Fruit fly (Drosophila melanogaster) S2 (cell line): ENCODE data around the gene CG12071.

ENCODE experiments used
- CG8478 ChIP-seq: fragments of >200 bp; optimal IDR thresholded peaks from 2 replicates; lab custom pipeline; 2018
- CTCF ChIP-seq, 2 experiments: fragments of >200 bp; optimal IDR thresholded peaks; 2 replicates each; lab custom pipeline; 2018

DNA sequence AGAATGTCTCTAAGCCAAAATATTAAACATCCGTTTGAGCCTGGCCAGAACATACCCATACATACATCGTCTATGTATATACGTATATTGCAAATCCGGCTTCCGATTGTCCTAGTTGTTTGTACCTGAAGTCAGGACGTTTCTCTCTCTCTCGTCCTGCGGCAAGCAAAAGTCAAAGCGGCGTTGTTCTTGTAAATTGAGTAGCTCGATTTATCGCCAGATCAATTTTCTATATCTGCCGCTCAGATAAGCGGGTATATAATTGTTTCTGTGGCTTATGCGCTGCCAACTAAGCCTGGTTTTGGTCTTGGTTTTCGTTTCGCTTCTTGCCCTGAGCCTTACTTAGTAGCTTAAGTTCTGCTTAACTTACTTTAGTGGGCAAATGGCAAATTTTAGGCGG lies 24.2 kb downstream of the CG12071 start:
- TF ChIP-seq CG8478 (lab: Kevin White, UChicago), result no peak
- no peak for TF ChIP-seq CTCF (optimal IDR thresholded peaks at IDR 0.05; lab: Kevin White, UChicago)
